Worm (Caenorhabditis elegans) whole organism, L4 larva: ENCODE data around the gene F25E5.5.

Experiments used
- D1046.2 ChIP-seq: fragments of 200-800 bp; sonication (Bioruptor generic); IDR thresholded peaks from 2 replicates; pipeline ENCODE4 v1.3.6; 2022; ENCODE audit warnings: missing genetic modification characterization, missing compliant biosample characterization
- Y48G9A.11 ChIP-seq: fragments of 200-800 bp; sonication (Bioruptor generic); IDR thresholded peaks from 2 replicates; pipeline ENCODE4 v1.3.6; 2022; ENCODE audit warnings: missing genetic modification reagents, missing genetic modification characterization, missing compliant biosample characterization
- Y5F2A.4 ChIP-seq: fragments of 200-800 bp; sonication (Bioruptor generic); optimal IDR thresholded peaks from 2 replicates; lab custom pipeline; 2018; ENCODE audit warnings: mild to moderate bottlenecking, missing genetic modification characterization, missing compliant biosample characterization
- Y75B8A.6 ChIP-seq: fragments of 200-800 bp; sonication (Bioruptor generic); IDR thresholded peaks from 2 replicates; pipeline ENCODE4 v1.3.6; 2022; ENCODE audit warnings: missing genetic modification reagents, missing genetic modification characterization, missing compliant biosample characterization
- aha-1 ChIP-seq: fragments of 150-350 bp; peaks from one replicate; lab custom pipeline; 2014; ENCODE audit warnings: missing biosample characterization, missing genetic modification characterization
- ama-1 ChIP-seq: fragments of 150-350 bp; optimal IDR thresholded peaks from 2 replicates; lab custom pipeline; 2014; ENCODE audit warnings: inconsistent platforms, mixed read lengths
- ceh-62 ChIP-seq: sonication (generic microtip); optimal IDR thresholded peaks from 2 replicates; lab custom pipeline; 2017; ENCODE audit warnings: missing biosample characterization, missing genetic modification characterization
- ces-1 ChIP-seq: fragments of 150-350 bp; sonication (generic microtip); optimal IDR thresholded peaks from 4 replicates; lab custom pipeline; 2014; ENCODE audit warnings: missing biosample characterization, missing genetic modification reagents, missing genetic modification characterization
- ctbp-1 ChIP-seq: fragments of 200-800 bp; sonication (Bioruptor generic); IDR thresholded peaks from 2 replicates; pipeline ENCODE4 v1.3.6; 2022; ENCODE audit warnings: missing genetic modification reagents, missing genetic modification characterization, missing compliant biosample characterization
- daf-19 ChIP-seq: fragments of 200-800 bp; sonication (Bioruptor generic); conservative IDR thresholded peaks from 2 replicates; pipeline ENCODE4 v1.3.6; 2022; ENCODE audit warnings: missing genetic modification characterization, missing compliant biosample characterization
- dpl-1 ChIP-seq: fragments of 150-350 bp; optimal IDR thresholded peaks from 2 replicates; lab custom pipeline; 2014; ENCODE audit warnings: missing biosample characterization, missing genetic modification reagents, missing genetic modification characterization
- duxl-1 ChIP-seq: sonication (generic microtip); optimal IDR thresholded peaks from 2 replicates; lab custom pipeline; 2016; ENCODE audit warnings: mild to moderate bottlenecking, missing genetic modification characterization, moderate library complexity, missing compliant biosample characterization; ENCODE audit not compliant: poor library complexity
- dve-1 ChIP-seq: sonication (generic microtip); optimal IDR thresholded peaks from 2 replicates; lab custom pipeline; 2017; ENCODE audit warnings: antibody characterized with exemption, mild to moderate bottlenecking, missing genetic modification characterization, missing compliant biosample characterization; ENCODE audit not compliant: insufficient read depth
- fkh-10 ChIP-seq: fragments of 150-350 bp; optimal IDR thresholded peaks from 2 replicates; lab custom pipeline; 2014; ENCODE audit warnings: missing biosample characterization, missing genetic modification reagents, missing genetic modification characterization
- hlh-11 ChIP-seq: fragments of 200-800 bp; sonication (Bioruptor generic); optimal IDR thresholded peaks from 2 replicates; lab custom pipeline; 2018; ENCODE audit warnings: mild to moderate bottlenecking, missing genetic modification characterization, missing compliant biosample characterization
- hlh-30 ChIP-seq: sonication (generic microtip); optimal IDR thresholded peaks from 2 replicates; lab custom pipeline; 2017; ENCODE audit warnings: antibody characterized with exemption, mild to moderate bottlenecking, missing genetic modification characterization, missing compliant biosample characterization; ENCODE audit not compliant: insufficient read depth
- jun-1 ChIP-seq: fragments of 150-350 bp; optimal IDR thresholded peaks from 2 replicates; lab custom pipeline; 2014; ENCODE audit warnings: missing biosample characterization, missing genetic modification reagents, missing genetic modification characterization
- lin-13 ChIP-seq: fragments of 150-350 bp; optimal IDR thresholded peaks from 2 replicates; lab custom pipeline; 2014; ENCODE audit warnings: missing biosample characterization, missing genetic modification reagents, missing genetic modification characterization
- lin-15B ChIP-seq: fragments of 150-350 bp; sonication (generic microtip); optimal IDR thresholded peaks from 3 replicates; lab custom pipeline; 2014; ENCODE audit warnings: missing biosample characterization, missing genetic modification characterization
- lin-29 ChIP-seq: fragments of 200-800 bp; sonication (Bioruptor generic); IDR thresholded peaks from 2 replicates; pipeline ENCODE4 v1.3.6; 2022; ENCODE audit warnings: missing genetic modification reagents, missing genetic modification characterization, missing compliant biosample characterization
- lin-38 ChIP-seq: fragments of 200-800 bp; sonication (Bioruptor generic); IDR thresholded peaks from 2 replicates; pipeline ENCODE4 v1.3.6; 2022; ENCODE audit warnings: missing genetic modification reagents, missing genetic modification characterization, missing compliant biosample characterization
- lsy-2 ChIP-seq, 2 experiments: fragments of 150-350 bp in 1 of 2; sonication (generic microtip) in 1 of 2; optimal IDR thresholded peaks; 2 replicates each; lab custom pipeline; 2014 to 2017; ENCODE audit warnings: missing biosample characterization in 2 of 2, missing genetic modification characterization in 2 of 2
- madf-9 ChIP-seq: fragments of 200-800 bp; sonication (Bioruptor generic); conservative IDR thresholded peaks from 2 replicates; pipeline ENCODE4 v1.3.6; 2022; ENCODE audit warnings: missing genetic modification reagents, missing genetic modification characterization, missing compliant biosample characterization
- mdl-1 ChIP-seq, 2 experiments: fragments of 150-350 bp in 1 of 2; sonication (generic microtip) in 1 of 2; optimal IDR thresholded peaks; 2 replicates each; lab custom pipeline; 2014 to 2017; ENCODE audit warnings: missing biosample characterization in 2 of 2, missing genetic modification characterization in 2 of 2
- mdt-29 ChIP-seq: fragments of 200-800 bp; sonication (Bioruptor generic); IDR thresholded peaks from 2 replicates; pipeline ENCODE4 v1.3.6; 2022; ENCODE audit warnings: missing genetic modification reagents, missing genetic modification characterization, missing compliant biosample characterization
- mep-1 ChIP-seq: fragments of 150-350 bp; sonication (generic microtip); optimal IDR thresholded peaks from 3 replicates; lab custom pipeline; 2014; ENCODE audit warnings: missing biosample characterization, missing genetic modification characterization
- mxl-3 ChIP-seq: fragments of 200-800 bp; sonication (Bioruptor generic); optimal IDR thresholded peaks from 2 replicates; lab custom pipeline; 2018; ENCODE audit warnings: mild to moderate bottlenecking, missing genetic modification characterization, missing compliant biosample characterization
- nhr-10 ChIP-seq: fragments of 150-350 bp; optimal IDR thresholded peaks from 2 replicates; lab custom pipeline; 2014; ENCODE audit warnings: missing biosample characterization, missing genetic modification characterization
- nhr-102 ChIP-seq: sonication (generic microtip); optimal IDR thresholded peaks from 2 replicates; lab custom pipeline; 2016; ENCODE audit warnings: mild to moderate bottlenecking, missing genetic modification characterization, moderate library complexity, missing compliant biosample characterization
- nhr-25 ChIP-seq: sonication (generic microtip); optimal IDR thresholded peaks from 2 replicates; lab custom pipeline; 2017; ENCODE audit warnings: missing genetic modification characterization, mild to moderate bottlenecking, missing compliant biosample characterization, antibody characterized with exemption, moderate library complexity, borderline replicate concordance; ENCODE audit not compliant: insufficient read depth
- nhr-28 ChIP-seq: fragments of 150-350 bp; optimal IDR thresholded peaks from 2 replicates; lab custom pipeline; 2014; ENCODE audit warnings: missing biosample characterization, missing genetic modification characterization
- nhr-41 ChIP-seq: fragments of 200-800 bp; sonication (Bioruptor generic); IDR thresholded peaks from 2 replicates; pipeline ENCODE4 v1.3.6; 2022; ENCODE audit warnings: missing genetic modification reagents, missing genetic modification characterization, missing compliant biosample characterization
- nhr-6 ChIP-seq: fragments of 150-350 bp; optimal IDR thresholded peaks from 2 replicates; lab custom pipeline; 2014; ENCODE audit warnings: missing biosample characterization, missing genetic modification characterization
- pha-4 ChIP-seq, 2 experiments: fragments of 150-350 bp in 1 of 2; fragments of 200-800 bp in 1 of 2; sonication (Bioruptor generic) in 1 of 2; IDR thresholded peaks in 1 of 2; optimal IDR thresholded peaks in 1 of 2; 2 replicates each; pipeline versions ENCODE4 v1.3.6 to Lab custom; 2014 to 2022; ENCODE audit warnings: missing genetic modification characterization in 2 of 2, missing genetic modification reagents in 2 of 2, missing biosample characterization in 1 of 2, missing compliant biosample characterization in 1 of 2
- sdz-12 ChIP-seq: fragments of 200-800 bp; sonication (Bioruptor generic); optimal IDR thresholded peaks from 2 replicates; lab custom pipeline; 2018; ENCODE audit warnings: mild to moderate bottlenecking, missing genetic modification characterization, missing compliant biosample characterization
- tag-97 ChIP-seq: fragments of 200-800 bp; sonication (Bioruptor generic); IDR thresholded peaks from 2 replicates; pipeline ENCODE4 v1.3.6; 2022; ENCODE audit warnings: missing genetic modification characterization, missing compliant biosample characterization
- tra-1 ChIP-seq: fragments of 200-800 bp; sonication (Bioruptor generic); IDR thresholded peaks from 2 replicates; pipeline ENCODE4 v1.3.6; 2022; ENCODE audit warnings: missing genetic modification reagents, missing genetic modification characterization, missing compliant biosample characterization
- unc-130 ChIP-seq: sonication (generic microtip); optimal IDR thresholded peaks from 2 replicates; lab custom pipeline; 2016; ENCODE audit warnings: missing genetic modification reagents, missing genetic modification characterization, missing compliant biosample characterization
- unc-62 ChIP-seq, 3 experiments: fragments of 150-350 bp in 1 of 3; sonication (generic microtip); optimal IDR thresholded peaks in 2 of 3; peaks in 1 of 3; 1 replicate in 1 of 3; 2 replicates in 2 of 3; lab custom pipeline; 2014 to 2017; ENCODE audit warnings: missing biosample characterization in 3 of 3, missing genetic modification characterization in 3 of 3, missing genetic modification reagents in 3 of 3, missing genotype in 1 of 3
- vab-7 ChIP-seq: fragments of 200-800 bp; sonication (Bioruptor generic); IDR thresholded peaks from 2 replicates; pipeline ENCODE4 v1.3.6; 2022; ENCODE audit warnings: missing genetic modification reagents, missing genetic modification characterization, missing compliant biosample characterization
- zfp-3 ChIP-seq: fragments of 200-800 bp; sonication (Bioruptor generic); conservative IDR thresholded peaks from 2 replicates; pipeline ENCODE4 v1.3.6; 2022; ENCODE audit warnings: missing genetic modification reagents, missing genetic modification characterization, missing compliant biosample characterization
- zip-11 ChIP-seq: fragments of 200-800 bp; sonication (Bioruptor generic); IDR thresholded peaks from 2 replicates; pipeline ENCODE4 v1.3.6; 2022; ENCODE audit warnings: missing genetic modification characterization, missing compliant biosample characterization
- ztf-7 ChIP-seq: fragments of 150-350 bp; optimal IDR thresholded peaks from 2 replicates; lab custom pipeline; 2014; ENCODE audit warnings: missing biosample characterization, missing genetic modification characterization

Gene F25E5.5

ce11 chrV:7436509-7436908 lies 10.6 kb upstream of the F25E5.5 start:
- TF ChIP-seq Y5F2A.4 = no peak
- TF ChIP-seq Y48G9A.11 (GFP tag; lab: Robert Waterston, UW) = no peak
- no peak for TF ChIP-seq ztf-7 (tag; lab: Kevin White, UChicago)
- TF ChIP-seq aha-1 (tag; lab: Kevin White, UChicago) = peak; percentile 90
- no peak for TF ChIP-seq nhr-41 (GFP tag; lab: Robert Waterston, UW)
- TF ChIP-seq, all 104 proteins: peak for 1

- TF ChIP-seq jun-1 (tag; lab: Kevin White, UChicago) (no peak), duxl-1 (tag; lab: Kevin White, UChicago) (peak; percentile 13), dve-1 (tag; lab: Kevin White, UChicago) (peak; percentile 34), ctbp-1 (no peak), mep-1 (tag; lab: Kevin White, UChicago) (peak; percentile 50), unc-62 (GFP tag; optimal IDR thresholded peaks at IDR 0.05 in 1 of 2; lab: Kevin White, UChicago) (peak in 1 of 2 experiments; percentile 8), unc-62 (tag; optimal IDR thresholded peaks at IDR 0.05; lab: Kevin White, UChicago) (no peak), ama-1 (lab: Kevin White, UChicago) (peak; percentile 91), madf-9 (GFP tag; lab: Robert Waterston, UW) (no peak), mxl-3 (GFP tag; lab: Kevin White, UChicago) (peak; percentile 34), lin-13 (GFP tag; lab: Kevin White, UChicago) (no peak), aha-1 (tag; lab: Kevin White, UChicago) (peak; percentile 66), nhr-6 (tag; lab: Kevin White, UChicago) (no peak), zip-11 (GFP tag; lab: Robert Waterston, UW) (no peak), dpl-1 (GFP tag; lab: Kevin White, UChicago) (peak; percentile 4), lin-38 (GFP tag; lab: Robert Waterston, UW) (no peak), mdl-1 (tag; optimal IDR thresholded peaks at IDR 0.05; lab: Kevin White, UChicago) (peak; percentile 8 to 73), nhr-25 (tag; lab: Kevin White, UChicago) (no peak), lin-29 (GFP tag; lab: Robert Waterston, UW) (no peak), lin-15B (tag; lab: Kevin White, UChicago) (no peak), lsy-2 (tag; optimal IDR thresholded peaks at IDR 0.05; lab: Kevin White, UChicago) (peak in 1 of 2 experiments; percentile 41), ces-1 (GFP tag; lab: Kevin White, UChicago) (no peak), zfp-3 (peak; percentile 63; the same call in 1 of the 2 replicates), hlh-11 (tag; lab: Kevin White, UChicago) (peak; percentile 73), Y75B8A.6 (0 out of 2 replicates have a peak, but pooled peaks have one; percentile 44), sdz-12 (GFP tag; lab: Kevin White, UChicago) (no peak), nhr-10 (tag; lab: Kevin White, UChicago) (no peak), nhr-41 (GFP tag; lab: Robert Waterston, UW) (no peak; the same call in 1 of the 2 replicates), nhr-102 (tag; lab: Kevin White, UChicago) (peak; percentile 1), fkh-10 (GFP tag; lab: Kevin White, UChicago) (no peak), mdt-29 (GFP tag; lab: Robert Waterston, UW) (0 out of 2 replicates have a peak, but pooled peaks have one; percentile 7), Y5F2A.4 (no peak), tra-1 (no peak), ceh-62 (tag; lab: Kevin White, UChicago) (no peak), pha-4 (GFP tag; IDR thresholded peaks at IDR 0.05; lab: Robert Waterston, UW) (no peak), pha-4 (tag; optimal IDR thresholded peaks at IDR 0.05; lab: Kevin White, UChicago) (no peak), D1046.2 (GFP tag; lab: Robert Waterston, UW) (no peak), nhr-28 (tag; lab: Kevin White, UChicago) (peak; percentile 64), daf-19 (no peak), vab-7 (GFP tag; lab: Robert Waterston, UW) (no peak), tag-97 (GFP tag; lab: Robert Waterston, UW) (no peak), hlh-30 (tag; lab: Kevin White, UChicago) (peak; percentile 84), unc-130 (GFP tag; lab: Kevin White, UChicago) (no peak)
- TF ChIP-seq, all 104 proteins: peak for 17
Measured at ce11 chrV:7436911-7437310, 10.2 kb upstream of the F25E5.5 start.
